Worm (Caenorhabditis elegans) whole organism, L2 larva: ENCODE measurements around the gene F19B2.5.

Experiments used
- F13H6.1 ChIP-seq: sonication (generic microtip); optimal IDR thresholded peaks from 2 replicates; lab custom pipeline; 2016; ENCODE audit warnings: missing genetic modification characterization, missing compliant biosample characterization
- Y55F3AM.14 ChIP-seq: fragments of 200-800 bp; sonication (Bioruptor generic); optimal IDR thresholded peaks from 2 replicates; lab custom pipeline; 2018; ENCODE audit warnings: mild to moderate bottlenecking, missing genetic modification characterization, missing compliant biosample characterization
- ama-1 ChIP-seq: fragments of 150-350 bp; optimal IDR thresholded peaks from 2 replicates; lab custom pipeline; 2018; ENCODE audit warnings: inconsistent platforms
- egl-27 ChIP-seq: sonication (generic microtip); optimal IDR thresholded peaks from 3 replicates; lab custom pipeline; 2017; ENCODE audit warnings: missing biosample characterization, missing genetic modification reagents, missing genetic modification characterization
- elt-3 ChIP-seq: sonication (generic microtip); optimal IDR thresholded peaks from 2 replicates; lab custom pipeline; 2017; ENCODE audit warnings: missing biosample characterization, missing genetic modification characterization
- lin-13 ChIP-seq: fragments of 150-350 bp; optimal IDR thresholded peaks from 2 replicates; lab custom pipeline; 2014; ENCODE audit warnings: missing biosample characterization, missing genetic modification reagents, missing genetic modification characterization
- lsy-2 ChIP-seq, 2 experiments: fragments of 150-350 bp in 1 of 2; sonication (generic microtip) in 1 of 2; optimal IDR thresholded peaks; 2 replicates each; lab custom pipeline; 2014 to 2017; ENCODE audit warnings: missing biosample characterization in 2 of 2, missing genetic modification characterization in 2 of 2
- mab-5 ChIP-seq: fragments of 150-350 bp; optimal IDR thresholded peaks from 2 replicates; lab custom pipeline; 2014; ENCODE audit warnings: missing biosample characterization, missing genetic modification characterization
- nhr-12 ChIP-seq: fragments of 150-350 bp; optimal IDR thresholded peaks from 2 replicates; lab custom pipeline; 2014; ENCODE audit warnings: missing biosample characterization, missing genetic modification characterization
- nhr-25 ChIP-seq: fragments of 150-350 bp; sonication (generic microtip); optimal IDR thresholded peaks from 3 replicates; lab custom pipeline; 2014; ENCODE audit warnings: missing biosample characterization, missing genetic modification characterization
- snpc-4 ChIP-seq: fragments of 150-350 bp; optimal IDR thresholded peaks from 2 replicates; lab custom pipeline; 2014; ENCODE audit warnings: missing biosample characterization, missing genetic modification characterization
- unc-39 ChIP-seq: fragments of 150-350 bp; optimal IDR thresholded peaks from 2 replicates; lab custom pipeline; 2014; ENCODE audit warnings: missing biosample characterization, missing genetic modification characterization
- unc-62 ChIP-seq: fragments of 150-350 bp; optimal IDR thresholded peaks from 2 replicates; lab custom pipeline; 2014; ENCODE audit warnings: missing biosample characterization, missing genetic modification reagents, missing genetic modification characterization
- ztf-11 ChIP-seq: sonication (generic microtip); optimal IDR thresholded peaks from 2 replicates; lab custom pipeline; 2017; ENCODE audit warnings: missing biosample characterization, missing genetic modification characterization

ce11 chrV:20135247-20135646 is 28.7 kb downstream of the F19B2.5 start, which contains the start of gene Y113G7A.22:
- TF ChIP-seq snpc-4 (tag; lab: Kevin White, UChicago) (no peak), mab-5 (tag; lab: Kevin White, UChicago) (no peak), nhr-12 (tag; lab: Kevin White, UChicago) (no peak), lin-13 (GFP tag; lab: Kevin White, UChicago) (no peak), nhr-25 (tag; lab: Kevin White, UChicago) (no peak), unc-62 (GFP tag; lab: Kevin White, UChicago) (no peak), unc-39 (tag; lab: Kevin White, UChicago) (no peak), elt-3 (tag; lab: Kevin White, UChicago) (no peak), ama-1 (lab: Kevin White, UChicago) (no peak), F13H6.1 (no peak), egl-27 (no peak), lsy-2 (tag; optimal IDR thresholded peaks at IDR 0.05; lab: Kevin White, UChicago) (no peak), Y55F3AM.14 (no peak), ztf-11 (tag; lab: Kevin White, UChicago) (no peak)
